Worm (Caenorhabditis elegans): ENCODE data around the gene Y54G11A.3.
"Not testable (repeated sequence)": the region's sequence is repeated elsewhere in the genome, so short reads cannot be mapped to it uniquely, and the experiment has no call there.

The Y54G11A.3 gene

ce11 chrII:14296320-14296719 is 19.9 kb downstream of the Y54G11A.3 start (continued):
- TF ChIP-seq dpl-1 (GFP tag; optimal IDR thresholded peaks at IDR 0.05) (peak; percentile 35), lin-13 (GFP tag; optimal IDR thresholded peaks at IDR 0.05) (no peak), mep-1 (tag; optimal IDR thresholded peaks at IDR 0.05) (peak; percentile 51), mdl-1 (tag; optimal IDR thresholded peaks at IDR 0.05) (peak; percentile 83 to 98), ZK546.5 (tag; optimal IDR thresholded peaks at IDR 0.05) (no peak), lin-15B (tag; optimal IDR thresholded peaks at IDR 0.05) (no peak), snpc-1.2 (GFP tag; IDR thresholded peaks at IDR 0.05) (no peak), lin-1 (GFP tag; IDR thresholded peaks at IDR 0.05) (no peak), rbr-2 (tag; optimal IDR thresholded peaks at IDR 0.05) (peak; percentile 9), dmd-6 (GFP tag; IDR thresholded peaks at IDR 0.05) (peak; percentile 74), hlh-11 (tag; optimal IDR thresholded peaks at IDR 0.05) (peak; percentile 83), dve-1 (tag; optimal IDR thresholded peaks at IDR 0.05; ENCODE audit: insufficient read depth) (peak; percentile 92), nhr-28 (tag; optimal IDR thresholded peaks at IDR 0.05) (peak; percentile 83), aha-1 (tag) (peak; percentile 82), ceh-62 (tag; optimal IDR thresholded peaks at IDR 0.05) (no peak), daf-16 (GFP tag; optimal IDR thresholded peaks at IDR 0.05) (no peak), daf-16 (tag; optimal IDR thresholded peaks at IDR 0.05) (peak; percentile 100), nhr-25 (tag; optimal IDR thresholded peaks at IDR 0.05; ENCODE audit: borderline replicate concordance, insufficient read depth) (no peak), mxl-2 (GFP tag; conservative IDR thresholded peaks at IDR 0.05) (no peak), nhr-102 (tag; optimal IDR thresholded peaks at IDR 0.05) (peak; percentile 77), daf-8 (GFP tag; IDR thresholded peaks at IDR 0.05) (no peak), hmg-1.1 (GFP tag; IDR thresholded peaks at IDR 0.05) (0 out of 2 replicates have a peak, but pooled peaks have one; percentile 14)

- peak; percentile 58 for TF ChIP-seq ztf-7 (tag; optimal IDR thresholded peaks at IDR 0.05)
- TF ChIP-seq aha-1 (tag) = peak; percentile 4
- 0 out of 2 replicates have a peak, but pooled peaks have one; percentile 28 for TF ChIP-seq F26F4.8 (GFP tag; conservative IDR thresholded peaks at IDR 0.05)
Observed at ce11 chrII:14297050-14297449, 20.6 kb downstream of the Y54G11A.3 start, which contains the start of gene Y54G11A.7. Gene Y54G11A.7, plus strand, starts transcription at chrII:14297305.

DNA sequence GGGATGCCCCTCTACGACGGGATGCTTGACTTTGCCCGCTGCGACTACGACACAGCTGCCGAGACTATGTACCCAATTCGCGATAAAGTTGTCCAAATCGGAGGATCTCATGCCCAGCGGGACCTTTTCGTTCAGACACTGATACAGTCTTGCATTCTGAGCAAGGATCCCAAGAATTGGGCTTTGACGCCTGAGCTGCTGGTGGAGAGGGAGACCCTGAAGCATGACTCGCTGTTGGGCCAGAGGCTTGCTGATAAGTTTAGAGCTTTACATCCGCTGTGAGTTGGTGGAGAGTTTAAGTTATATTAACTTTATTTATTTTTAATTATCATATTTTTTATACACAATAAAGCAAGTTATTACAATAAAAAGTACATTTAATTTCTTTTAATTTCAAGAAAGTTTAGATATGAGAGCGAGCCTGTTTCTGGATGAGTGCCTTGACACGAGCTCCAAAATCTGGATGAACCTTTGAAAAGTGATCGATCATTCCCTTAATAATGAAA is 22.9 kb downstream of the Y54G11A.3 start:
- peak; percentile 69 for TF ChIP-seq aha-1 (tag)
- TF ChIP-seq madf-5 (GFP tag; IDR thresholded peaks at IDR 0.05) = no peak
- TF ChIP-seq zip-2 (tag; optimal IDR thresholded peaks at IDR 0.05) = no peak
- no peak for TF ChIP-seq R02D3.7 (tag; optimal IDR thresholded peaks at IDR 0.05)
- no peak for TF ChIP-seq nhr-77 (tag; optimal IDR thresholded peaks at IDR 0.05)
- TF ChIP-seq mdt-29 (GFP tag; IDR thresholded peaks at IDR 0.05) = 0 out of 2 replicates have a peak, but pooled peaks have one; percentile 50
- peak; percentile 55 for TF ChIP-seq nhr-102 (tag; optimal IDR thresholded peaks at IDR 0.05)
- TF ChIP-seq zfp-3 (GFP tag; conservative IDR thresholded peaks at IDR 0.05) = no peak
- TF ChIP-seq unc-39 (tag; optimal IDR thresholded peaks at IDR 0.05) = no peak
- peak; percentile 10 for TF ChIP-seq mep-1 (tag; optimal IDR thresholded peaks at IDR 0.05)
- no peak for TF ChIP-seq hif-1 (tag; optimal IDR thresholded peaks at IDR 0.05)
- no peak for TF ChIP-seq Y105C5A.15 (GFP tag; IDR thresholded peaks at IDR 0.05)
- no peak for TF ChIP-seq ceh-82 (tag; optimal IDR thresholded peaks at IDR 0.05)
- TF ChIP-seq daf-12 (tag; optimal IDR thresholded peaks at IDR 0.05) = no peak
- TF ChIP-seq lin-29 (GFP tag; IDR thresholded peaks at IDR 0.05) = no peak

ce11 chrII:14301927-14302326 is 25.5 kb downstream of the Y54G11A.3 start, which contains the start of gene ctl-2:
Gene ctl-2, minus strand, starts transcription at chrII:14302027.
- TF ChIP-seq madf-5, lin-29, Y105C5A.15 (GFP tag; IDR thresholded peaks at IDR 0.05): not testable (repeated sequence)
